Worm (Caenorhabditis elegans) whole organism, L4/young adult: ENCODE results near the gene end-3.

Source experiments
- W03F9.2 ChIP-seq: fragments of 150-350 bp; optimal IDR thresholded peaks from 2 replicates; lab custom pipeline; 2014; ENCODE audit warnings: missing biosample characterization, missing genetic modification characterization
- dao-5 ChIP-seq: sonication (generic microtip); optimal IDR thresholded peaks from 2 replicates; lab custom pipeline; 2016; ENCODE audit warnings: missing genotype, missing genetic modification characterization, moderate library complexity, missing compliant biosample characterization

DNA sequence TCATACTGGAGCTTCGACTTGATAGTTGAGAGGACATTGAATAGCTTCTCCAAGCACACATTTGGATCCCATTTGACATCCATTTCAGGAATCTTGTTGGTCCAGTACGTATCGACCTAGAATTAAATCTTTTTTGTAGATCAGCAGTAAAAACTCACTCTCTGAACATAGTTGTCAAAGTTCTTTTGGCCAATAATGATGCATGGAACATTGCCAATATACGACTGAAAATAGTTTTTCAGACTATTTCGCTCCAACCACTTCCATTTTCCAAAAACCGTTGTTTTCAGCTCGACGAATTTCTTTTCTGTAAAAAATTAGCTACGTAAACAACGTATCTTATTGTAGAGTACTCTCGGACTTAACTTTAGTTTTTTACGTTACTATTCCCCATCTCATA, 32.8 kb upstream of the end-3 start:
- TF ChIP-seq dao-5 (tag; lab: Kevin White, UChicago) (no peak), W03F9.2 (tag; lab: Kevin White, UChicago) (no peak)
